Fruit fly (Drosophila melanogaster): Measurements from ENCODE around the gene psd.

dm6 chr2L:5972588-5973236 is 8.0 kb upstream of the psd start:
- TF ChIP-seq CG10348 (GFP tag; IDR thresholded peaks at IDR 0.05) (no peak), CG15710 (tag; optimal IDR thresholded peaks at IDR 0.05) (no peak), Pif1B (GFP tag; optimal IDR thresholded peaks at IDR 0.05) (no peak), EcR (GFP tag; optimal IDR thresholded peaks at IDR 0.05) (peak; percentile 13)
